Worm (Caenorhabditis elegans) whole organism, early embryonic: ENCODE results near the gene msd-2.

Source experiments
- B0310.2 ChIP-seq: sonication (generic microtip); optimal IDR thresholded peaks from 2 replicates; lab custom pipeline; 2016; ENCODE audit warnings: mild to moderate bottlenecking, missing genetic modification characterization, missing compliant biosample characterization
- aly-1 ChIP-seq: sonication (generic microtip); optimal IDR thresholded peaks from 2 replicates; lab custom pipeline; 2016; ENCODE audit warnings: missing genetic modification characterization, missing compliant biosample characterization
- ama-1 ChIP-seq: fragments of 150-350 bp; optimal IDR thresholded peaks from 2 replicates; lab custom pipeline; 2014
- ceh-36 ChIP-seq: sonication (generic microtip); optimal IDR thresholded peaks from 2 replicates; lab custom pipeline; 2016; ENCODE audit warnings: missing genetic modification characterization, inconsistent platforms, missing compliant biosample characterization
- ets-7 ChIP-seq: sonication (generic microtip); optimal IDR thresholded peaks from 2 replicates; lab custom pipeline; 2016; ENCODE audit warnings: missing genotype, missing genetic modification characterization, missing compliant biosample characterization
- flt-1 ChIP-seq: fragments of 200-800 bp; sonication (Bioruptor generic); IDR thresholded peaks from 2 replicates; pipeline ENCODE4 v1.3.6; 2022; ENCODE audit warnings: missing genetic modification characterization, missing compliant biosample characterization
- hmbx-1 ChIP-seq: sonication (generic microtip); optimal IDR thresholded peaks from 2 replicates; lab custom pipeline; 2016; ENCODE audit warnings: mild to moderate bottlenecking, missing genetic modification characterization, missing compliant biosample characterization
- hmg-4 ChIP-seq: fragments of 200-800 bp; sonication (Bioruptor generic); optimal IDR thresholded peaks from 2 replicates; lab custom pipeline; 2018; ENCODE audit warnings: mild to moderate bottlenecking, missing genetic modification characterization, missing compliant biosample characterization
- hnd-1 ChIP-seq: sonication (generic microtip); optimal IDR thresholded peaks from 2 replicates; lab custom pipeline; 2016; ENCODE audit warnings: missing genetic modification characterization, missing compliant biosample characterization
- pes-1 ChIP-seq: fragments of 200-800 bp; sonication (Bioruptor generic); IDR thresholded peaks from 2 replicates; pipeline ENCODE4 v1.3.6; 2022; ENCODE audit warnings: missing genetic modification reagents, missing genetic modification characterization, missing compliant biosample characterization
- sea-1 ChIP-seq: fragments of 200-800 bp; sonication (Bioruptor generic); conservative IDR thresholded peaks from 2 replicates; pipeline ENCODE4 v1.3.6; 2022; ENCODE audit warnings: missing genetic modification characterization, missing compliant biosample characterization
- tbx-11 ChIP-seq: fragments of 200-800 bp; sonication (Bioruptor generic); IDR thresholded peaks from 2 replicates; pipeline ENCODE4 v1.3.6; 2022; ENCODE audit warnings: missing genetic modification characterization, missing compliant biosample characterization
- tbx-37 ChIP-seq: fragments of 200-800 bp; sonication (Bioruptor generic); conservative IDR thresholded peaks from 2 replicates; pipeline ENCODE4 v1.3.6; 2022; ENCODE audit warnings: missing genetic modification reagents, missing genetic modification characterization, missing compliant biosample characterization
- tra-4 ChIP-seq: sonication (generic microtip); optimal IDR thresholded peaks from 2 replicates; lab custom pipeline; 2017; ENCODE audit warnings: missing genetic modification characterization, missing compliant biosample characterization

ce11 chrIV:9993403-9994132, 35.3 kb upstream of the msd-2 start:
- TF ChIP-seq aly-1 (no peak), sea-1 (GFP tag; lab: Robert Waterston, UW) (no peak), flt-1 (GFP tag; lab: Robert Waterston, UW) (no peak), ama-1 (lab: Kevin White, UChicago) (no peak), tra-4 (tag; lab: Kevin White, UChicago) (no peak), hmbx-1 (tag; lab: Kevin White, UChicago) (no peak), tbx-37 (GFP tag; lab: Robert Waterston, UW) (no peak), tbx-11 (GFP tag; lab: Robert Waterston, UW) (no peak), B0310.2 (tag; lab: Kevin White, UChicago) (no peak), pes-1 (GFP tag; lab: Robert Waterston, UW) (no peak), ceh-36 (tag; lab: Kevin White, UChicago) (no peak), hmg-4 (GFP tag; lab: Kevin White, UChicago) (no peak), hnd-1 (tag; lab: Kevin White, UChicago) (no peak), ets-7 (tag; lab: Kevin White, UChicago) (no peak)
